Fruit fly (Drosophila melanogaster) whole organism, embryonic: ENCODE measurements around the gene CrebB.
A peak's percentile ranks its signal among the peaks of the same experiment; 100 is the strongest.

ENCODE experiments used
- Antp ChIP-seq: fragments of 200-800 bp; sonication (Bioruptor generic); optimal IDR thresholded peaks from 3 replicates; lab custom pipeline; 2016; ENCODE audit warnings: missing biosample characterization, missing genetic modification characterization
- CG11560 ChIP-seq: fragments of 200-800 bp; sonication (Bioruptor generic); IDR thresholded peaks from 3 replicates; pipeline ENCODE4 v1.3.6; 2022; ENCODE audit warnings: missing biosample characterization, missing genetic modification characterization
- CG12071 ChIP-seq: fragments of 200-800 bp; sonication (Bioruptor generic); optimal IDR thresholded peaks from 3 replicates; lab custom pipeline; 2018; ENCODE audit warnings: missing biosample characterization, mild to moderate bottlenecking, missing genetic modification characterization
- CG12219 ChIP-seq: fragments of 200-800 bp; sonication (Bioruptor generic); optimal IDR thresholded peaks from 3 replicates; lab custom pipeline; 2018; ENCODE audit warnings: missing biosample characterization, mild to moderate bottlenecking, missing genetic modification characterization
- CG14441 ChIP-seq: fragments of 200-800 bp; sonication (Bioruptor generic); IDR thresholded peaks from 2 replicates; pipeline ENCODE4 v1.3.6; 2022; ENCODE audit warnings: missing biosample characterization, missing genetic modification characterization
- CG14667 ChIP-seq: fragments of 200-800 bp; sonication (Bioruptor generic); IDR thresholded peaks from 2 replicates; pipeline ENCODE4 v1.3.6; 2022; ENCODE audit warnings: missing biosample characterization, missing genetic modification characterization
- CG14860 ChIP-seq: fragments of 200-800 bp; sonication (Bioruptor generic); IDR thresholded peaks from 3 replicates; pipeline ENCODE4 v1.3.6; 2022; ENCODE audit warnings: missing biosample characterization, missing genetic modification characterization; ENCODE audit not compliant: partially characterized antibody
- CG15479 ChIP-seq: fragments of 200-800 bp; sonication (Bioruptor generic); optimal IDR thresholded peaks from 3 replicates; lab custom pipeline; 2019; ENCODE audit warnings: missing biosample characterization, mild to moderate bottlenecking, missing genetic modification characterization, moderate library complexity
- CG30431 ChIP-seq: fragments of 200-800 bp; sonication (Bioruptor generic); optimal IDR thresholded peaks from 2 replicates; lab custom pipeline; 2017; ENCODE audit warnings: missing biosample characterization, missing genetic modification characterization
- CG31441 ChIP-seq: fragments of 200-800 bp; sonication (Bioruptor generic); IDR thresholded peaks from 2 replicates; pipeline ENCODE4 v1.3.6; 2022; ENCODE audit warnings: missing biosample characterization, missing genetic modification characterization
- CG33213 ChIP-seq: fragments of 200-800 bp; sonication (Bioruptor generic); optimal IDR thresholded peaks from 3 replicates; lab custom pipeline; 2016; ENCODE audit warnings: missing biosample characterization, missing genetic modification characterization
- CG34376 ChIP-seq: fragments of 200-800 bp; sonication (Bioruptor generic); optimal IDR thresholded peaks from 2 replicates; lab custom pipeline; 2018; ENCODE audit warnings: missing biosample characterization, mild to moderate bottlenecking, missing genetic modification characterization
- CG3847 ChIP-seq: fragments of 200-800 bp; sonication (Bioruptor generic); IDR thresholded peaks from 2 replicates; pipeline ENCODE4 v1.3.6; 2022; ENCODE audit warnings: missing biosample characterization, missing genetic modification characterization
- CG6254 ChIP-seq: fragments of 200-800 bp; sonication (Bioruptor generic); optimal IDR thresholded peaks from 3 replicates; lab custom pipeline; 2017; ENCODE audit warnings: mild to moderate bottlenecking, missing biosample characterization, missing genetic modification reagents, missing genetic modification characterization
- CG6683 ChIP-seq: fragments of 200-800 bp; sonication (Bioruptor generic); optimal IDR thresholded peaks from 2 replicates; lab custom pipeline; 2017; ENCODE audit warnings: missing biosample characterization, mild to moderate bottlenecking, missing genetic modification characterization, missing genetic modification reagents
- CG7271 ChIP-seq: fragments of 200-800 bp; sonication (Bioruptor generic); optimal IDR thresholded peaks from 2 replicates; lab custom pipeline; 2018; ENCODE audit warnings: missing biosample characterization, mild to moderate bottlenecking, missing genetic modification characterization, moderate library complexity
- CG7372 ChIP-seq: fragments of 200-800 bp; sonication (Bioruptor generic); IDR thresholded peaks from 2 replicates; pipeline ENCODE4 v1.3.6; 2022; ENCODE audit warnings: missing biosample characterization, missing genetic modification characterization
- CG7556 ChIP-seq: fragments of 200-800 bp; sonication (Bioruptor generic); optimal IDR thresholded peaks from 2 replicates; lab custom pipeline; 2017; ENCODE audit warnings: missing biosample characterization, mild to moderate bottlenecking, missing genetic modification characterization
- D ChIP-seq, 2 experiments: fragments of 200-800 bp in 1 of 2; fragments of >200 bp in 1 of 2; sonication (Bioruptor generic) in 1 of 2; optimal IDR thresholded peaks; 2 replicates in 1 of 2; 3 replicates in 1 of 2; lab custom pipeline; 2017; ENCODE audit warnings: mild to moderate bottlenecking in 1 of 2, missing biosample characterization in 1 of 2, missing genetic modification characterization in 1 of 2, missing genetic modification reagents in 1 of 2
- Dip3 ChIP-seq: fragments of 200-800 bp; sonication (Bioruptor generic); optimal IDR thresholded peaks from 3 replicates; lab custom pipeline; 2016; ENCODE audit warnings: missing biosample characterization, missing genetic modification characterization
- Doc3 ChIP-seq: fragments of 200-800 bp; sonication (Bioruptor generic); IDR thresholded peaks from 3 replicates; pipeline ENCODE4 v1.3.6; 2022; ENCODE audit warnings: missing biosample characterization, missing genetic modification characterization; ENCODE audit not compliant: partially characterized antibody
- HLH3B ChIP-seq: fragments of 200-800 bp; sonication (Bioruptor generic); IDR thresholded peaks from 2 replicates; pipeline ENCODE4 v1.3.6; 2022; ENCODE audit warnings: missing biosample characterization, missing genetic modification characterization
- Hey ChIP-seq: fragments of 200-800 bp; sonication (Bioruptor generic); optimal IDR thresholded peaks from 3 replicates; lab custom pipeline; 2018; ENCODE audit warnings: missing biosample characterization, mild to moderate bottlenecking, missing genetic modification characterization
- Hr3 ChIP-seq: fragments of 200-800 bp; sonication (Bioruptor generic); optimal IDR thresholded peaks from 3 replicates; lab custom pipeline; 2016; ENCODE audit warnings: missing biosample characterization, missing genetic modification characterization
- Nf-YA ChIP-seq: fragments of 200-800 bp; sonication (Bioruptor generic); IDR thresholded peaks from 2 replicates; pipeline ENCODE4 v1.3.6; 2022; ENCODE audit warnings: missing biosample characterization, missing genetic modification characterization
- Nf-YC ChIP-seq: fragments of 200-800 bp; optimal IDR thresholded peaks from 3 replicates; lab custom pipeline; 2019; ENCODE audit warnings: missing biosample characterization, mild to moderate bottlenecking, missing genetic modification characterization, moderate library complexity
- Opbp ChIP-seq: fragments of 200-800 bp; sonication (Bioruptor generic); IDR thresholded peaks from 3 replicates; pipeline ENCODE4 v1.3.6; 2022; ENCODE audit warnings: missing biosample characterization, missing genetic modification characterization; ENCODE audit not compliant: partially characterized antibody
- Ptx1 ChIP-seq: fragments of 200-800 bp; sonication (Bioruptor generic); IDR thresholded peaks from 2 replicates; pipeline ENCODE4 v1.3.6; 2022; ENCODE audit warnings: missing biosample characterization, missing genetic modification characterization
- Rfx ChIP-seq: fragments of 200-800 bp; sonication (Bioruptor generic); IDR thresholded peaks from 2 replicates; pipeline ENCODE4 v1.3.6; 2022; ENCODE audit warnings: missing biosample characterization, missing genetic modification characterization
- Xrp1 ChIP-seq: fragments of 200-800 bp; sonication (Bioruptor generic); IDR thresholded peaks from 2 replicates; pipeline ENCODE4 v1.3.6; 2022; ENCODE audit warnings: missing biosample characterization, missing genetic modification characterization
- ac ChIP-seq: fragments of 200-800 bp; sonication (Bioruptor generic); optimal IDR thresholded peaks from 3 replicates; lab custom pipeline; 2017; ENCODE audit warnings: missing biosample characterization, mild to moderate bottlenecking, missing genetic modification characterization
- aop ChIP-seq: fragments of 200-800 bp; sonication (Bioruptor generic); IDR thresholded peaks from 2 replicates; pipeline ENCODE4 v1.3.6; 2022; ENCODE audit warnings: missing biosample characterization, missing genetic modification characterization
- br ChIP-seq: fragments of >200 bp; optimal IDR thresholded peaks from 2 replicates; lab custom pipeline; 2017
- cato ChIP-seq: fragments of 200-800 bp; sonication (Bioruptor generic); optimal IDR thresholded peaks from 2 replicates; lab custom pipeline; 2016; ENCODE audit warnings: missing biosample characterization, missing genetic modification characterization, borderline replicate concordance
- dan ChIP-seq: fragments of 200-800 bp; sonication (Bioruptor generic); IDR thresholded peaks from 2 replicates; pipeline ENCODE4 v1.3.6; 2022; ENCODE audit warnings: missing biosample characterization, missing genetic modification characterization
- danr ChIP-seq: fragments of 200-800 bp; sonication (Bioruptor generic); IDR thresholded peaks from 2 replicates; pipeline ENCODE4 v1.3.6; 2022; ENCODE audit warnings: missing biosample characterization, missing genetic modification characterization
- fu2 ChIP-seq: fragments of 200-800 bp; sonication (Bioruptor generic); optimal IDR thresholded peaks from 2 replicates; lab custom pipeline; 2016; ENCODE audit warnings: missing biosample characterization, missing genetic modification characterization
- gsb ChIP-seq: fragments of 200-800 bp; sonication (Bioruptor generic); IDR thresholded peaks from 2 replicates; pipeline ENCODE4 v1.3.6; 2022; ENCODE audit warnings: missing biosample characterization, missing genetic modification characterization
- hkb ChIP-seq, 2 experiments: fragments of 200-800 bp in 1 of 2; fragments of >200 bp in 1 of 2; sonication (Bioruptor generic) in 1 of 2; IDR thresholded peaks in 1 of 2; optimal IDR thresholded peaks in 1 of 2; 2 replicates each; pipeline versions ENCODE4 v1.3.6 to Lab custom; 2017 to 2022; ENCODE audit warnings: missing biosample characterization in 1 of 2, missing genetic modification characterization in 1 of 2
- kah ChIP-seq: fragments of 200-800 bp; sonication (Bioruptor generic); optimal IDR thresholded peaks from 2 replicates; lab custom pipeline; 2018; ENCODE audit warnings: missing biosample characterization, mild to moderate bottlenecking, missing genetic modification characterization
- ken ChIP-seq: fragments of 200-800 bp; sonication (Bioruptor generic); IDR thresholded peaks from 3 replicates; pipeline ENCODE4 v1.3.6; 2022; ENCODE audit warnings: missing biosample characterization, missing genetic modification characterization
- luna ChIP-seq: fragments of 200-800 bp; sonication (Bioruptor generic); optimal IDR thresholded peaks from 2 replicates; lab custom pipeline; 2016; ENCODE audit warnings: missing biosample characterization, missing genetic modification characterization
- salm ChIP-seq: fragments of 200-800 bp; sonication (Bioruptor generic); optimal IDR thresholded peaks from 2 replicates; lab custom pipeline; 2018; ENCODE audit warnings: missing biosample characterization, mild to moderate bottlenecking, missing genetic modification characterization
- slou ChIP-seq: fragments of 200-800 bp; sonication (Bioruptor generic); optimal IDR thresholded peaks from 3 replicates; lab custom pipeline; 2016; ENCODE audit warnings: missing biosample characterization, missing genetic modification characterization
- sob ChIP-seq: fragments of 200-800 bp; sonication (Bioruptor generic); IDR thresholded peaks from 2 replicates; pipeline ENCODE4 v1.3.6; 2022; ENCODE audit warnings: missing biosample characterization, missing genetic modification characterization
- tap ChIP-seq: fragments of 200-800 bp; optimal IDR thresholded peaks from 3 replicates; lab custom pipeline; 2019; ENCODE audit warnings: missing biosample characterization, mild to moderate bottlenecking, missing genetic modification characterization, moderate library complexity
- tup ChIP-seq: fragments of 200-800 bp; sonication (Bioruptor generic); optimal IDR thresholded peaks from 2 replicates; lab custom pipeline; 2016; ENCODE audit warnings: missing biosample characterization, mild to moderate bottlenecking, missing genetic modification characterization, moderate library complexity
- vnd ChIP-seq: fragments of 200-800 bp; sonication (Bioruptor generic); IDR thresholded peaks from 3 replicates; pipeline ENCODE4 v1.3.6; 2022; ENCODE audit warnings: missing biosample characterization, missing genetic modification characterization; ENCODE audit not compliant: partially characterized antibody

CrebB gene

DNA sequence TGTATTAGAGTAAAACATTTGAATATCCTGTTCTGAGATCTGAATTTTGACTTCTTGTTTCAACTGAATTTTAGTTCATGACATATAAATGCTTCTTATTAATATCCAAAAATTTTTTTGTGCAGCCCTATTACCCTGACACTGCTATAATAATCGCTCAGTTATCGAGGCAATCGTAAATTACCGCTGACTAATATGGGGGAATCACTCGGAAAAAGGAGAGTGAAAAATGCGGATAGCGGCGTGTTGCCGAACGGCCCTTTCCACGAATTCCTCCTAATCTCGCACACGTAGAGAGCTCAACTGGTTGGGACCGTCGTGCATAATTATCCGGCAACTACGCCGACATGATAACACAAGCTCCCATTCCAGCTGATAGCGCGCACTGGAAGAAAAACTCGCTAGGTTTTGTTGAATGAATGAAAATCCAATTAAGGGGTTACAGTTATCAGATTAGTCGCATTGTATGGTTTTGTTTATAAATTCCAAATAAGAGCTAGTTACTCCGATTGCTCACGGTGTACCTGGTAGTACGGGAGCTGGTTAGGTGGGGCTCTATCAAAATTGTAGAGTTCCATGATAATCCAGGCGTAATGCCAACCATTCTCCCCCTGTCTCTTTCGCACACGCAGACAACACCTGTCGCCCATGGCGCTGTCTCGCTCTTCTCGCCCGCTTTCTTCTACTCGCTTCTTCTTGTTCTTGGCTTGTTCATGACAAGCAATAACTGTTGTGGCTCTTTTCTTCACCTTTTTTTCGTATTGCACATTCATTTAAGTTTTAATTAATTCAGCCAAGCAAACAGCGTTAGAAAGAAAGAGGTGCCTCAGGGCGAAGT lies 1.9 kb downstream of the CrebB start (continued):
- TF ChIP-seq hkb (optimal IDR thresholded peaks at IDR 0.05; lab: Kevin White, UChicago) (no peak), hkb (GFP tag; IDR thresholded peaks at IDR 0.05; lab: Robert Waterston, UW) (peak; percentile 62), CG30431 (peak; percentile 40), Nf-YA (peak; percentile 49; the same call in 1 of the 2 replicates), danr (GFP tag; lab: Robert Waterston, UW) (0 out of 2 replicates have a peak, but pooled peaks have one; percentile 17), Xrp1 (GFP tag; lab: Robert Waterston, UW) (peak; percentile 74), Antp (GFP tag; lab: Kevin White, UChicago) (peak; percentile 78), CG14667 (GFP tag; lab: Robert Waterston, UW) (peak; percentile 28; the same call in 1 of the 2 replicates), Dip3 (GFP tag; lab: Kevin White, UChicago) (peak; percentile 73), aop (GFP tag; lab: Robert Waterston, UW) (0 out of 2 replicates have a peak, but pooled peaks have one; percentile 63), CG31441 (peak; percentile 52), dan (GFP tag; lab: Robert Waterston, UW) (no peak), CG7372 (GFP tag; lab: Robert Waterston, UW) (peak; percentile 32), CG7271 (tag; lab: Kevin White, UChicago) (no peak), CG12219 (GFP tag; lab: Kevin White, UChicago) (peak; percentile 71), slou (no peak), CG12071 (GFP tag; lab: Kevin White, UChicago) (peak; percentile 74), CG14860 (GFP tag; lab: Robert Waterston, UW) (no peak), Doc3 (GFP tag; lab: Robert Waterston, UW) (no peak), CG34376 (peak; percentile 72), ken (peak; percentile 68; the same call in 1 of the 3 replicates), kah (GFP tag; lab: Kevin White, UChicago) (peak; percentile 8), CG11560 (tag; lab: Robert Waterston, UW) (peak; percentile 61; the same call in 2 of the 3 replicates), CG6683 (GFP tag; lab: Kevin White, UChicago) (peak; percentile 41), tap (tag; lab: Kevin White, UChicago) (peak; percentile 46), Hey (tag; lab: Kevin White, UChicago) (peak; percentile 86), CG33213 (GFP tag; lab: Kevin White, UChicago) (peak; percentile 45), gsb (GFP tag; lab: Robert Waterston, UW) (peak; percentile 44; the same call in 1 of the 2 replicates), luna (GFP tag; lab: Kevin White, UChicago) (peak; percentile 61), cato (no peak), CG14441 (GFP tag; lab: Robert Waterston, UW) (peak; percentile 79), CG6254 (GFP tag; lab: Kevin White, UChicago) (peak; percentile 50), Hr3 (GFP tag; lab: Kevin White, UChicago) (peak; percentile 32), sob (peak; percentile 79), tup (GFP tag; lab: Kevin White, UChicago) (peak; percentile 35), CG15479 (no peak), D (optimal IDR thresholded peaks at IDR 0.05; lab: Kevin White, UChicago) (no peak), D (GFP tag; optimal IDR thresholded peaks at IDR 0.05; lab: Kevin White, UChicago) (peak; percentile 46), Rfx (GFP tag; lab: Robert Waterston, UW) (peak; percentile 92), CG3847 (GFP tag; lab: Robert Waterston, UW) (peak; percentile 60), ac (GFP tag; lab: Kevin White, UChicago) (no peak), Nf-YC (peak; percentile 21), br (lab: Kevin White, UChicago) (no peak), vnd (GFP tag; lab: Robert Waterston, UW) (no peak), fu2 (GFP tag; lab: Kevin White, UChicago) (peak; percentile 59), salm (no peak), CG7556 (GFP tag; lab: Kevin White, UChicago) (peak; percentile 71), Ptx1 (GFP tag; lab: Robert Waterston, UW) (peak; percentile 73), Opbp (no peak), HLH3B (GFP tag; lab: Robert Waterston, UW) (peak; percentile 75)
